Fruit fly (Drosophila melanogaster): ENCODE data around the gene CG18547.

Gene CG18547

DNA sequence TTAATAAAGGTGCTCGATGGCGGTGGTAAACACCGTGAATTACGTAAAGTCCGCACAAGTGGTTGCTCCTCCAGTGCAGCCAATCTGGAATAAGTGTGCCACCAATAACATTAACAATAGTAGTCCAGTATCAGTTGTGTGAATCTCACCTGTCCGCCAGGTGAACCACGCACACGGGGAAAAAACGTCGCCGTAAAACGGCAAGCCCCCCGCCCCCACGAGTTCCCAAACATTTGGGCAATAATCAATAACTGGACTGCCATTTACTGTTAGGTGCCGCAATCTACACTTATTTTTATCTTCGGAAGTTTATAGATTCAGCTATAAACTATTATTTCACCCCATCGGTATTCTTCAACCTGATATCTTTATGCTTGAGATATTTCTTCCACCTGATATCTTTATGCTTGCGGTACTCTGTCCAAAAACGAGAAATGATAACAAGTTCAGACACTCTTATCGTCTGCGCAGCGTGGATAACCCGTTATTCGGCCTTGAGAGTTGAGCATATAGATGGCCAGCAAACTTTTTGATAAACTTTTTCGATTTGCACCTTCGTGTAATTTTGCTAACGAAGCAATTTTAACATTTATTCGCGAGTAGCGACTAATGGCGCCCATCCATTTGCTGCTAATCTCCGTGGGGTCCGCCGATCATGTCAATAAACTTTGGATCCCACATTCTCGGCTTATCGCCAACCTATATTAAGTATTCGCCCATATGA is 12.0 kb downstream of the CG18547 start (continued):
- peak in 1 of 2 experiments; percentile 63 for TF ChIP-seq Pdp1 (GFP tag; optimal IDR thresholded peaks at IDR 0.05)
- peak; percentile 93 for TF ChIP-seq sd (tag; optimal IDR thresholded peaks at IDR 0.05)
- TF ChIP-seq PHDP (tag; optimal IDR thresholded peaks at IDR 0.05): peak; percentile 24
- TF ChIP-seq sug (tag; optimal IDR thresholded peaks at IDR 0.05): peak; percentile 97
- peak; percentile 22; the same call in 1 of the 2 replicates for TF ChIP-seq Rfx (GFP tag; IDR thresholded peaks at IDR 0.05)
- TF ChIP-seq Atf6 (GFP tag; IDR thresholded peaks at IDR 0.05): peak; percentile 43; the same call in 1 of the 2 replicates
- TF ChIP-seq kni (GFP tag; optimal IDR thresholded peaks at IDR 0.05): peak; percentile 1
- peak in 1 of 2 experiments; percentile 26 for TF ChIP-seq Trl (optimal IDR thresholded peaks at IDR 0.05)
- no peak for TF ChIP-seq Trl (GFP tag; optimal IDR thresholded peaks at IDR 0.05)
- TF ChIP-seq CG13894 (tag; optimal IDR thresholded peaks at IDR 0.05): peak; percentile 52
- TF ChIP-seq CG13296 (GFP tag; optimal IDR thresholded peaks at IDR 0.05): peak; percentile 14
- TF ChIP-seq Med (GFP tag): peak; percentile 71
- peak; percentile 24 for TF ChIP-seq schlank (tag; optimal IDR thresholded peaks at IDR 0.05)
- no peak for TF ChIP-seq Gug (GFP tag; IDR thresholded peaks at IDR 0.05)
- TF ChIP-seq odd (GFP tag; optimal IDR thresholded peaks at IDR 0.05): peak; percentile 0
- TF ChIP-seq CG4424 (GFP tag; optimal IDR thresholded peaks at IDR 0.05): no peak
- TF ChIP-seq CG4730 (GFP tag; IDR thresholded peaks at IDR 0.05): no peak
- peak; percentile 67 for TF ChIP-seq B-H2 (GFP tag; optimal IDR thresholded peaks at IDR 0.05)
- no peak for TF ChIP-seq CG15073 (GFP tag; optimal IDR thresholded peaks at IDR 0.05)
- 0 out of 2 replicates have a peak, but pooled peaks have one; percentile 8 for TF ChIP-seq CG14441 (GFP tag; IDR thresholded peaks at IDR 0.05)
- TF ChIP-seq CG10431 (GFP tag; optimal IDR thresholded peaks at IDR 0.05): no peak
- peak; percentile 70 for TF ChIP-seq CG10543 (GFP tag; optimal IDR thresholded peaks at IDR 0.05)
- TF ChIP-seq CG14860 (GFP tag; IDR thresholded peaks at IDR 0.05; ENCODE audit: partially characterized antibody): no peak
- TF ChIP-seq chinmo (GFP tag; IDR thresholded peaks at IDR 0.05; ENCODE audit: partially characterized antibody): 0 out of 4 replicates have a peak, but pooled peaks have one; percentile 15
- TF ChIP-seq BtbVII (GFP tag; optimal IDR thresholded peaks at IDR 0.05): peak; percentile 54
- no peak for TF ChIP-seq CG4360 (GFP tag; IDR thresholded peaks at IDR 0.05)
- peak; percentile 69 for TF ChIP-seq cwo (GFP tag; optimal IDR thresholded peaks at IDR 0.05)
- TF ChIP-seq Hey (tag; optimal IDR thresholded peaks at IDR 0.05): peak; percentile 60
- TF ChIP-seq exex (tag; optimal IDR thresholded peaks at IDR 0.05): peak; percentile 75
- TF ChIP-seq CoRest (tag; optimal IDR thresholded peaks at IDR 0.05): no peak
- TF ChIP-seq CG1529 (GFP tag; optimal IDR thresholded peaks at IDR 0.05): peak; percentile 90
- TF ChIP-seq ci (GFP tag; IDR thresholded peaks at IDR 0.05): 0 out of 3 replicates have a peak, but pooled peaks have one; percentile 6
- no peak for TF ChIP-seq stc (GFP tag; IDR thresholded peaks at IDR 0.05)
- TF ChIP-seq ATbp (GFP tag; optimal IDR thresholded peaks at IDR 0.05): peak; percentile 30
- TF ChIP-seq CG15514 (GFP tag; optimal IDR thresholded peaks at IDR 0.05): no peak
- TF ChIP-seq Myb (GFP tag; optimal IDR thresholded peaks at IDR 0.05): no peak
- TF ChIP-seq CG34376 (GFP tag; optimal IDR thresholded peaks at IDR 0.05): peak; percentile 88
- peak; percentile 0 for TF ChIP-seq Hmr (GFP tag; optimal IDR thresholded peaks at IDR 0.05)
